Worm (Caenorhabditis elegans) whole organism, L4 larva: ENCODE results near the gene C30G7.5.
A peak's percentile ranks its signal among the peaks of the same experiment; 100 is the strongest.

ENCODE experiments used
- ZK546.5 ChIP-seq, 2 experiments: sonication (generic microtip); optimal IDR thresholded peaks; 2 replicates each; lab custom pipeline; 2017; ENCODE audit warnings: missing biosample characterization in 2 of 2, missing genetic modification characterization in 2 of 2
- aha-1 ChIP-seq: fragments of 150-350 bp; peaks from one replicate; lab custom pipeline; 2014; ENCODE audit warnings: missing biosample characterization, missing genetic modification characterization
- aly-2 ChIP-seq: sonication (generic microtip); optimal IDR thresholded peaks from 2 replicates; lab custom pipeline; 2018; ENCODE audit warnings: missing biosample characterization, missing genetic modification characterization
- dve-1 ChIP-seq: sonication (generic microtip); optimal IDR thresholded peaks from 2 replicates; lab custom pipeline; 2017; ENCODE audit warnings: antibody characterized with exemption, mild to moderate bottlenecking, missing genetic modification characterization, missing compliant biosample characterization; ENCODE audit not compliant: insufficient read depth
- nhr-11 ChIP-seq: fragments of 150-350 bp; optimal IDR thresholded peaks from 2 replicates; lab custom pipeline; 2014; ENCODE audit warnings: missing biosample characterization, missing genetic modification characterization
- nhr-111 ChIP-seq: fragments of 200-800 bp; sonication (Bioruptor generic); optimal IDR thresholded peaks from 2 replicates; lab custom pipeline; 2018; ENCODE audit warnings: mild to moderate bottlenecking, missing genetic modification characterization, missing compliant biosample characterization
- nhr-28 ChIP-seq: fragments of 150-350 bp; optimal IDR thresholded peaks from 2 replicates; lab custom pipeline; 2014; ENCODE audit warnings: missing biosample characterization, missing genetic modification characterization
- nhr-76 ChIP-seq: fragments of 150-350 bp; optimal IDR thresholded peaks from 2 replicates; lab custom pipeline; 2014; ENCODE audit warnings: missing biosample characterization, missing genetic modification characterization
- skn-1 ChIP-seq: fragments of 150-350 bp; optimal IDR thresholded peaks from 2 replicates; lab custom pipeline; 2014; ENCODE audit warnings: missing biosample characterization, missing genetic modification characterization
- snpc-4 ChIP-seq: fragments of 150-350 bp; optimal IDR thresholded peaks from 2 replicates; lab custom pipeline; 2014; ENCODE audit warnings: missing biosample characterization, missing genetic modification characterization
- unc-62 ChIP-seq, 3 experiments: fragments of 150-350 bp in 1 of 3; sonication (generic microtip); optimal IDR thresholded peaks in 2 of 3; peaks in 1 of 3; 1 replicate in 1 of 3; 2 replicates in 2 of 3; lab custom pipeline; 2014 to 2017; ENCODE audit warnings: missing biosample characterization in 3 of 3, missing genetic modification characterization in 3 of 3, missing genetic modification reagents in 3 of 3, missing genotype in 1 of 3
- zag-1 ChIP-seq: fragments of 150-350 bp; optimal IDR thresholded peaks from 2 replicates; lab custom pipeline; 2014; ENCODE audit warnings: missing biosample characterization, missing genetic modification characterization

DNA sequence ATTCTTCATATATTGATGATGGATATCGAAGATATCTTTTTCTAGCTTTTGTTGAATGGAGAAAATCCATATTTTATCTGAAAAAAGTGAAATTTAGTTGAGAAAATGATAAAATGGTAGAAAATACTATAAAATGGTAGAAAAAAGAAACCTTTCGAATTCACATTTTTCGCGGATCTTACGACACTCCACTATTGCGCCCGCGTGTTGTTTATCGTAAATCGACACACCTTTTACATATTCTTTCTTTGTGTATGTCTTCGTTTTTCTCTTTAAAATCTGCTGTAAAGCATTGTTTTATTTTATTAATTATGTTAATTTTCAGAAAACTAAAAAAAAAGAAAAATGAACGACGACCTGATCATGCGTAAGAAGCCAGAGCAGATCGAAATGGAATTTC is 36.3 kb upstream of the C30G7.5 start, which contains the start of the genes cdt-2 and T01C3.2:
- TF ChIP-seq nhr-111 (GFP tag; lab: Kevin White, UChicago): no peak
- peak; percentile 31 for TF ChIP-seq dve-1 (tag; lab: Kevin White, UChicago)
- no peak for TF ChIP-seq skn-1 (tag; lab: Kevin White, UChicago)
- no peak for TF ChIP-seq nhr-11
- TF ChIP-seq unc-62 (GFP tag; optimal IDR thresholded peaks at IDR 0.05 in 1 of 2; lab: Kevin White, UChicago): no peak
- TF ChIP-seq unc-62 (tag; optimal IDR thresholded peaks at IDR 0.05; lab: Kevin White, UChicago): no peak
- TF ChIP-seq snpc-4 (tag; lab: Kevin White, UChicago): no peak
- no peak for TF ChIP-seq aly-2 (tag; lab: Kevin White, UChicago)
- TF ChIP-seq nhr-76 (tag; lab: Kevin White, UChicago): no peak
- no peak for TF ChIP-seq aha-1 (tag; lab: Kevin White, UChicago)
- no peak for TF ChIP-seq ZK546.5 (tag; optimal IDR thresholded peaks at IDR 0.05; lab: Kevin White, UChicago)
- no peak for TF ChIP-seq zag-1 (tag; lab: Kevin White, UChicago)
- no peak for TF ChIP-seq nhr-28 (tag; lab: Kevin White, UChicago)
